Worm (Caenorhabditis elegans): ENCODE data around the gene W01C9.2.

DNA sequence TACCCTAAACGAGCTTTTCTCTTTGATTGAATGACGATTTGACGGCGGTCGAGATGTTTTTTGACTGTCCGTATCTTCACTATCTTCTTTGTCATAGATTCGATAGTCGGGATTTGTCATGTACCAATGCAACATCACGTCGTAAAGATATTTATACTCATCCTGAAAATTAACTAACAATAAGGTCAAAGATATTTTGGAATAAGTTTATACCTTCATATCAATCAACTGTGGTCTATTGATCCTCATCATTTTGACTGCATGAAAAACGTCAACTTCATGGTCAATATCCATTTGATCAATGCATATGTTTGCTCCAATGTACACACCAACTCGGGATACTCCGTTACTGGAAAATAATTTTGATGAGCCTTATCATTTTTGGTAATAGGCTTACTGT, 48.0 kb upstream of the W01C9.2 start:
- TF ChIP-seq nfya-1 (tag; optimal IDR thresholded peaks at IDR 0.05) = no peak
- TF ChIP-seq ceh-9 (tag; optimal IDR thresholded peaks at IDR 0.05) = no peak
- no peak for TF ChIP-seq hlh-30 (tag; optimal IDR thresholded peaks at IDR 0.05; ENCODE audit: insufficient read depth)
- TF ChIP-seq fkh-6 (tag; optimal IDR thresholded peaks at IDR 0.05) = no peak
- no peak for TF ChIP-seq pha-4 (tag; optimal IDR thresholded peaks at IDR 0.05)
- TF ChIP-seq lim-6 (tag; optimal IDR thresholded peaks at IDR 0.05) = no peak
- no peak for TF ChIP-seq ttx-3 (tag; optimal IDR thresholded peaks at IDR 0.05)
- TF ChIP-seq ceh-24 (tag; optimal IDR thresholded peaks at IDR 0.05) = no peak
- no peak for TF ChIP-seq pqm-1 (tag; optimal IDR thresholded peaks at IDR 0.05)
